Worm (Caenorhabditis elegans): Measurements from ENCODE around the gene F13H8.12.

ce11 chrII:6235432-6236092 is 26.8 kb upstream of the F13H8.12 start, which contains the start of gene T24H7.9:
- TF ChIP-seq egl-27 (tag; optimal IDR thresholded peaks at IDR 0.05) (no peak), ces-1 (GFP tag; optimal IDR thresholded peaks at IDR 0.05) (no peak), nhr-25 (tag; optimal IDR thresholded peaks at IDR 0.05; ENCODE audit: borderline replicate concordance, insufficient read depth) (no peak)

Measured in whole organism, L4 larva.